Worm (Caenorhabditis elegans) whole organism, mixed stage, embryonic: ENCODE measurements around the gene C17H11.5.

ENCODE experiments used
- M03D4.4 ChIP-seq: sonication (generic microtip); optimal IDR thresholded peaks from 2 replicates; lab custom pipeline; 2017; ENCODE audit warnings: mild to moderate bottlenecking, missing genetic modification characterization, missing compliant biosample characterization
- bed-3 ChIP-seq: fragments of 200-800 bp; sonication (Bioruptor generic); optimal IDR thresholded peaks from 3 replicates; lab custom pipeline; 2018; ENCODE audit warnings: mild to moderate bottlenecking, missing genetic modification characterization, moderate library complexity, missing compliant biosample characterization
- blmp-1 ChIP-seq: fragments of 150-350 bp; optimal IDR thresholded peaks from 2 replicates; lab custom pipeline; 2014; ENCODE audit warnings: missing biosample characterization, missing genetic modification characterization
- ceh-39 ChIP-seq: fragments of 150-350 bp; optimal IDR thresholded peaks from 2 replicates; lab custom pipeline; 2014; ENCODE audit warnings: missing biosample characterization, missing genetic modification characterization
- ceh-43 ChIP-seq: fragments of 200-800 bp; sonication (Bioruptor generic); optimal IDR thresholded peaks from 2 replicates; lab custom pipeline; 2018; ENCODE audit warnings: mild to moderate bottlenecking, missing genetic modification characterization, moderate library complexity, missing compliant biosample characterization
- ceh-83 ChIP-seq: fragments of 200-800 bp; sonication (Bioruptor generic); optimal IDR thresholded peaks from 2 replicates; lab custom pipeline; 2018; ENCODE audit warnings: mild to moderate bottlenecking, missing genetic modification characterization, missing compliant biosample characterization
- ces-1 ChIP-seq: fragments of 150-350 bp; optimal IDR thresholded peaks from 2 replicates; lab custom pipeline; 2014; ENCODE audit warnings: missing biosample characterization, missing genetic modification reagents, missing genetic modification characterization
- cnd-1 ChIP-seq: fragments of 200-800 bp; sonication (Bioruptor generic); optimal IDR thresholded peaks from 2 replicates; lab custom pipeline; 2018; ENCODE audit warnings: mild to moderate bottlenecking, missing genetic modification characterization, missing compliant biosample characterization
- drap-1 ChIP-seq: fragments of 200-800 bp; sonication (Bioruptor generic); optimal IDR thresholded peaks from 3 replicates; lab custom pipeline; 2018; ENCODE audit warnings: mild to moderate bottlenecking, missing genetic modification characterization, missing compliant biosample characterization
- elt-1 ChIP-seq: sonication (generic microtip); optimal IDR thresholded peaks from 2 replicates; lab custom pipeline; 2017; ENCODE audit warnings: missing genetic modification characterization, mild to moderate bottlenecking, missing compliant biosample characterization, antibody characterized with exemption, moderate library complexity, borderline replicate concordance; ENCODE audit not compliant: insufficient read depth
- elt-3 ChIP-seq: fragments of 150-350 bp; optimal IDR thresholded peaks from 2 replicates; lab custom pipeline; 2014; ENCODE audit warnings: missing biosample characterization, missing genetic modification characterization
- flh-1 ChIP-seq: fragments of 200-800 bp; sonication (Bioruptor generic); optimal IDR thresholded peaks from 2 replicates; lab custom pipeline; 2018; ENCODE audit warnings: mild to moderate bottlenecking, missing genetic modification characterization, moderate library complexity, missing compliant biosample characterization
- ham-2 ChIP-seq: fragments of 200-800 bp; sonication (Bioruptor generic); optimal IDR thresholded peaks from 2 replicates; lab custom pipeline; 2018; ENCODE audit warnings: mild to moderate bottlenecking, missing genetic modification characterization, missing compliant biosample characterization
- hlh-1 ChIP-seq: fragments of 150-350 bp; optimal IDR thresholded peaks from 2 replicates; lab custom pipeline; 2014; ENCODE audit warnings: missing biosample characterization, missing genetic modification reagents, missing genetic modification characterization
- lin-13 ChIP-seq: fragments of 150-350 bp; optimal IDR thresholded peaks from 2 replicates; lab custom pipeline; 2014; ENCODE audit warnings: missing biosample characterization, missing genetic modification characterization
- lin-32 ChIP-seq: fragments of 200-800 bp; sonication (Bioruptor generic); optimal IDR thresholded peaks from 2 replicates; lab custom pipeline; 2018; ENCODE audit warnings: mild to moderate bottlenecking, missing genetic modification characterization, missing compliant biosample characterization
- lsy-2 ChIP-seq: fragments of 150-350 bp; optimal IDR thresholded peaks from 2 replicates; lab custom pipeline; 2014; ENCODE audit warnings: missing biosample characterization, missing genetic modification characterization
- mep-1 ChIP-seq: fragments of 150-350 bp; optimal IDR thresholded peaks from 2 replicates; lab custom pipeline; 2017; ENCODE audit warnings: missing biosample characterization, missing genetic modification reagents, missing genetic modification characterization, inconsistent platforms
- nhr-12 ChIP-seq: fragments of 150-350 bp; optimal IDR thresholded peaks from 2 replicates; lab custom pipeline; 2014; ENCODE audit warnings: missing biosample characterization, missing genetic modification characterization
- nhr-237 ChIP-seq: fragments of 150-350 bp; optimal IDR thresholded peaks from 2 replicates; lab custom pipeline; 2014; ENCODE audit warnings: missing biosample characterization, missing genetic modification characterization
- nhr-28 ChIP-seq: fragments of 150-350 bp; optimal IDR thresholded peaks from 2 replicates; lab custom pipeline; 2014; ENCODE audit warnings: missing biosample characterization, missing genetic modification characterization
- nhr-76 ChIP-seq: sonication (generic microtip); optimal IDR thresholded peaks from 2 replicates; lab custom pipeline; 2017; ENCODE audit warnings: missing biosample characterization, missing genetic modification characterization
- pha-4 ChIP-seq: fragments of 150-350 bp; optimal IDR thresholded peaks from 2 replicates; lab custom pipeline; 2018; ENCODE audit warnings: missing biosample characterization, missing genetic modification reagents, missing genetic modification characterization
- sem-2 ChIP-seq: fragments of 200-800 bp; sonication (Bioruptor generic); optimal IDR thresholded peaks from 2 replicates; lab custom pipeline; 2018; ENCODE audit warnings: mild to moderate bottlenecking, missing genetic modification characterization, missing compliant biosample characterization
- snpc-4 ChIP-seq: fragments of 150-350 bp; optimal IDR thresholded peaks from 2 replicates; lab custom pipeline; 2014; ENCODE audit warnings: missing biosample characterization, missing genetic modification characterization
- unc-120 ChIP-seq: sonication (generic microtip); optimal IDR thresholded peaks from 2 replicates; lab custom pipeline; 2017; ENCODE audit warnings: missing genetic modification characterization, missing compliant biosample characterization; ENCODE audit not compliant: poor library complexity, severe bottlenecking
- unc-39 ChIP-seq: fragments of 150-350 bp; optimal IDR thresholded peaks from 2 replicates; lab custom pipeline; 2014; ENCODE audit warnings: missing biosample characterization, missing genetic modification characterization
- unc-62 ChIP-seq: fragments of 150-350 bp; optimal IDR thresholded peaks from 2 replicates; lab custom pipeline; 2014; ENCODE audit warnings: missing biosample characterization, missing genetic modification reagents, missing genetic modification characterization
- zip-8 ChIP-seq: fragments of 150-350 bp; optimal IDR thresholded peaks from 2 replicates; lab custom pipeline; 2014; ENCODE audit warnings: missing biosample characterization, missing genetic modification characterization
- ztf-11 ChIP-seq: fragments of 150-350 bp; optimal IDR thresholded peaks from 2 replicates; lab custom pipeline; 2014; ENCODE audit warnings: missing biosample characterization, missing genetic modification characterization

C17H11.5 gene

DNA sequence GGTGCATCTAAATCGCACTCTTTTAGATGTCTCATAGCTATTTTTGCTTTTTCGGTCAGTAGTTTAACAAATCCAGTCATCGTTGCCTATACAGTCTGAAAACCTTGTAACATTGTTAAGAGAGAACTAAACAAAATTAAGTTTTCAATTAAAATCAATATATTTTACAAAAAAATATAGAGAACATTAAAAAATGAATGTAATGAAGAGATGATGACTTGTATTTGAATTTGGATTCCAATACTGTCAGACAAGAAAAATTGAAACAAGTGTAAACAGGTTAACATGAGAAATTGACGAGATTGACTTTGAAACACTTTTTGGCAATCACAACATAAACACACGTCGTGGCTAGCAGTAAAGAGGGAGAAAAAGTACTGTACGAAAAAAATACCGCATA is at the start of gene C17H11.5:
TSS of gene C17H11.5 (minus strand) at position 101 of the 400 bp plus-strand sequence.
- no peak for TF ChIP-seq nhr-12 (tag; lab: Kevin White, UChicago)
- TF ChIP-seq flh-1 (GFP tag; lab: Kevin White, UChicago): no peak
- no peak for TF ChIP-seq unc-62 (GFP tag; lab: Kevin White, UChicago)
- no peak for TF ChIP-seq bed-3
- no peak for TF ChIP-seq mep-1 (tag; lab: Kevin White, UChicago)

DNA sequence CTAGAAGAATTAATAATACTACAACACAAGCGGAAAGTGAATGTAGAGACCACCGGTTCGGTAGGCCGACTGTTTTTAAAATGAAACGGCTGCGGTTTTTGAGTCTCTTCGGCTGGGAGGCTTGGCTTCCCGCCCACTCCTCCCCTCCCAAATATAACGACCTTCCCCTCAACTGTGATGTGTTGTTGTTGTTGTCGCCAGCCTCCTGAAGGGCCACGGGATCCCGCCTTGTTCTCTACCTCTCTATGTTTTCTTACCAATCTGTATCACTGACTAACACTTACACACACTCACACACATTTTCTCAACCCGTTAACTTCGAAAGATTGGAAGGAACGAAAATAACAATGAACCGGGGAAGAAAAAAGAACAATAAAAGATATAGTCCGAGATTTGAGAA is 48.6 kb upstream of the C17H11.5 start:
- TF ChIP-seq ceh-43 (no peak), unc-62 (GFP tag; lab: Kevin White, UChicago) (no peak), flh-1 (GFP tag; lab: Kevin White, UChicago) (no peak), lin-13 (tag; lab: Kevin White, UChicago) (no peak), unc-39 (tag; lab: Kevin White, UChicago) (no peak), sem-2 (GFP tag; lab: Kevin White, UChicago) (no peak)

DNA sequence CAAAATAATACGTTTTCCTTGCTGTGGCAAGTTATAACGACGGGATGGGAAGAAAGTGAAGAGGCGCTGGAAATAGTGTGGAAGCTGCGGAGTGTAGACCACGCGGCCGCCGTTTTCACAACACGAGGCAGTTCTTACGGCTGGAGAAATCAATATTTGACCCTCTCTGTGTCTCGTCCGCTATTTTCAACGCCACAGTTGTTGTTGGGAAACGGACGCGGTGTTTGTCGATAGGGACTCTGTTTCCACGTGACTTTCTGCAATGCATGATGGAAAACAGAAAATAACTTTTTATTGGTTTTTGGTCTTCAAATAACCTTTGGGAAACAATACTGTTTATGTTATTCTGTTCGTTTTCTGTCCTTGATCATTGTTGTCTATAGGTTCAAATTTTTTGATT is 46.9 kb upstream of the C17H11.5 start, which contains the start of gene K02A6.3:
TSS of gene K02A6.3 (minus strand) at position 74 of the 400 bp plus-strand sequence.
- TF ChIP-seq unc-120 (peak; percentile 53), snpc-4 (tag; lab: Kevin White, UChicago) (no peak), cnd-1 (tag; lab: Kevin White, UChicago) (peak; percentile 2), ces-1 (GFP tag; lab: Kevin White, UChicago) (peak; percentile 48), unc-62 (GFP tag; lab: Kevin White, UChicago) (peak; percentile 16), elt-3 (tag; lab: Kevin White, UChicago) (no peak), zip-8 (no peak), blmp-1 (tag; lab: Kevin White, UChicago) (peak; percentile 56), unc-39 (tag; lab: Kevin White, UChicago) (no peak), hlh-1 (tag; lab: Kevin White, UChicago) (peak; percentile 81), ztf-11 (tag; lab: Kevin White, UChicago) (no peak), nhr-28 (tag; lab: Kevin White, UChicago) (no peak), lin-32 (no peak), drap-1 (GFP tag; lab: Kevin White, UChicago) (peak; percentile 6), pha-4 (tag; lab: Kevin White, UChicago) (peak; percentile 57), ham-2 (GFP tag; lab: Kevin White, UChicago) (peak; percentile 4), nhr-237 (peak; percentile 44)

DNA sequence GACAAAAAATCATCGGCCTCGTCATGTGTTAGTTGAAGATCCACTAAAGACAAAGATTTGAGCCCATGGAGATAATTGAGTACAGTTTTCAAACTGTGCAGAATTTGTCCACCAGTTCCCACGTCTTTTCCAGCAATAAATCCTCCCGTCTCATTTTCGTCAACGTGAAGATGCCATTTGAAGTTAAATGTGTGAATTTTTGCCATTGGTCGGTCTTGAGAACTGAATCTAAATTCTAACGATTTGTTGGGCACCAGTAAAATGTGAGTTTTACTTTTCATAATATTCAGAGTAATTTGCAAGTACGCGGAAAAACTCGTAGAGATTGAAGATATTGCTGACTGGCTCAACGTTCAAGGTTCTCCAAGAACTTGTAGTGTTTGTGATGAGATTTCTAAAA is 45.6 kb upstream of the C17H11.5 start:
- no peak for TF ChIP-seq lsy-2
- TF ChIP-seq ztf-11 (tag; lab: Kevin White, UChicago): no peak
- TF ChIP-seq flh-1 (GFP tag; lab: Kevin White, UChicago): no peak
- no peak for TF ChIP-seq drap-1 (GFP tag; lab: Kevin White, UChicago)
- no peak for TF ChIP-seq pha-4 (tag; lab: Kevin White, UChicago)
- TF ChIP-seq ceh-83 (GFP tag; lab: Kevin White, UChicago): no peak
- no peak for TF ChIP-seq nhr-28 (tag; lab: Kevin White, UChicago)
- TF ChIP-seq ham-2 (GFP tag; lab: Kevin White, UChicago): no peak
- no peak for TF ChIP-seq unc-120
- TF ChIP-seq hlh-1 (tag; lab: Kevin White, UChicago): no peak
- TF ChIP-seq elt-1 (tag; lab: Kevin White, UChicago): no peak

DNA sequence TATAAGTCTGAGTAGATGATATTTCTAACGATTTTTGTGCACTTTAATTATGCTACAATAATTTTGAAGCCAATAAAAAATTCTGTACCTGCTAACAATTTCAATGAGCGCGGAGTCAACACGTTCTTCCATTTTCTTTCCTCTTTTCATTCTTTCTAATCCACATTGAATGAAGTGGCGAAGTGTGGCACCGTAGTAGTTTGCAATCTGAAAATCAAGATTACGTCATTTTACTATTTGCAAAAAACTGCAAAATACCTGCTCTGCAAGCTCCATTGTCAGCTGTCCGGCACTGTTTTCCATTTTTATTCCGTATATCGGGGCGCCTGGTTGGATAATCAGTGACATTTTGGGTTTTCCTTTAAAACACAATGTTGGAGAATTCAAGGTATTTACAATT is 44.3 kb upstream of the C17H11.5 start:
- no peak for TF ChIP-seq mep-1 (tag; lab: Kevin White, UChicago)
- TF ChIP-seq lin-32: no peak
- TF ChIP-seq zip-8: peak; percentile 37

DNA sequence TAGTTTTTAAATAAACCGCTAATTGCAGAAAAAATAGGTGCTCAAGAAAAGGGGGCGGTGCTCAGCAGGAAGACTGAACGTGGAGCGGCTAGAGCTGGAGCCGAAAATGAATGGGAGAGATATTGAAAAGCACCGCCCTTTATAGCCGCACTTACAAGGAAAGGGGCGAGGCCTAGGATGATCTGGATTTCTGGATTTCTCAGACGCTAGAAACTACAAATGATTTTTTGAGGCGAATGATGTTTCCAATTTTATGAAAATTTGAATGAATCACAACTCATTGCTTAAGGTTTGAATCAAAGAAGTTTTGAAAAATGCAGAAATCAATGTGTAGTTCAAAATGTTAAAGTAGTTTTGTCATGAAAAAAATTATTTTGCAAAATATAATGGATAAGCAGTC is 40.0 kb upstream of the C17H11.5 start, which contains the start of gene K02A6.2:
TSS of gene K02A6.2 (minus strand) at position 101 of the 400 bp plus-strand sequence.
- TF ChIP-seq nhr-237 (no peak), flh-1 (GFP tag; lab: Kevin White, UChicago) (no peak), M03D4.4 (tag; lab: Kevin White, UChicago) (no peak), ceh-43 (no peak), nhr-12 (tag; lab: Kevin White, UChicago) (no peak), nhr-28 (tag; lab: Kevin White, UChicago) (no peak), nhr-76 (tag; lab: Kevin White, UChicago) (no peak), zip-8 (no peak), ceh-39 (tag; lab: Kevin White, UChicago) (no peak)
- TF ChIP-seq, all 35 proteins: peak for 0
